Fruit fly (Drosophila melanogaster) whole organism, prepupa: ENCODE results near the gene Hsp27.

Experiments used
- CG34406 ChIP-seq: fragments of 200-800 bp; sonication (Bioruptor generic); optimal IDR thresholded peaks from 3 replicates; lab custom pipeline; 2016; ENCODE audit warnings: missing biosample characterization, missing genetic modification characterization
- CG4318 ChIP-seq: fragments of 200-800 bp; sonication (Bioruptor generic); optimal IDR thresholded peaks from 3 replicates; lab custom pipeline; 2017; ENCODE audit warnings: missing biosample characterization, mild to moderate bottlenecking, missing genetic modification characterization
- CG7368 ChIP-seq: fragments of 200-800 bp; sonication (Bioruptor generic); optimal IDR thresholded peaks from 3 replicates; lab custom pipeline; 2016; ENCODE audit warnings: missing biosample characterization, missing genetic modification characterization

DNA sequence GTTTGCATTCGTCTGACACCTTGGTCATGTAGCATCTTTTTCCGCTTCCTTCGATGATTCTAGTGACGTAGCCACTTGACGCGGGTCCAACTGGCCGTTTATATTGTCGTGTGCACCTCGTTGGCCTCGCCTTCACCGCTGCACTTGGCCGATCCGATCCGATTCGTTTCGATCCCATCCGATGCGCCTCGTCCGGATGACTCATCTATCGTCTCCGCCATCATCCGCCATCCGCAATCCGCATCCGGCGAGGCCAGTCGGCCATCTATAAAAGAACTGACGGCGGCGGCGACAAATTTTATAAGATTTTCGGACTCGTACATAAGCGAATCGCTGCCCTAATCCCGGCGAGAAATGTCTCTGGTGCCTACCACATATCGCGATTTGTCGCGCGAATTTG, 8.7 kb upstream of the Hsp27 start, which contains the start of gene CG4461:
- TF ChIP-seq CG4318 (no peak), CG34406 (GFP tag; lab: Kevin White, UChicago) (no peak), CG7368 (GFP tag; lab: Kevin White, UChicago) (no peak)
